Worm (Caenorhabditis elegans): ENCODE results near the gene F21C10.10.

ce11 chrV:9098280-9098973 lies 2.4 kb downstream of the F21C10.10 start, which contains the start of gene F21C10.9:
- TF ChIP-seq flt-1 (GFP tag; IDR thresholded peaks at IDR 0.05), result no peak
- no peak for TF ChIP-seq klf-2 (GFP tag; conservative IDR thresholded peaks at IDR 0.05)
- TF ChIP-seq ztf-29 (GFP tag; IDR thresholded peaks at IDR 0.05), result no peak
- no peak for TF ChIP-seq ref-1 (GFP tag; conservative IDR thresholded peaks at IDR 0.05)
- TF ChIP-seq tab-1 (GFP tag; IDR thresholded peaks at IDR 0.05), result no peak
- no peak for TF ChIP-seq T22C8.4 (GFP tag; IDR thresholded peaks at IDR 0.05)

Measured in whole organism, midembryonic.